Fruit fly (Drosophila melanogaster) whole organism, pupa: ENCODE data around the gene JMJD6.
A peak's percentile ranks its signal among the peaks of the same experiment; 100 is the strongest.

ENCODE experiments used
- CG12605 ChIP-seq: fragments of 200-800 bp; sonication (Bioruptor generic); IDR thresholded peaks from 2 replicates; pipeline ENCODE4 v1.3.6; 2022; ENCODE audit warnings: missing biosample characterization, missing genetic modification characterization
- CG17806 ChIP-seq: fragments of 200-800 bp; sonication (Bioruptor generic); optimal IDR thresholded peaks from 2 replicates; lab custom pipeline; 2018; ENCODE audit warnings: missing biosample characterization, mild to moderate bottlenecking, missing genetic modification characterization, moderate library complexity
- CG34367 ChIP-seq: fragments of 200-800 bp; sonication (Bioruptor generic); optimal IDR thresholded peaks from 2 replicates; lab custom pipeline; 2018; ENCODE audit warnings: missing biosample characterization, mild to moderate bottlenecking, missing genetic modification characterization
- CG4496 ChIP-seq: fragments of 200-800 bp; sonication (Bioruptor generic); IDR thresholded peaks from 3 replicates; pipeline ENCODE4 v1.3.6; 2022; ENCODE audit warnings: missing biosample characterization, missing genetic modification characterization
- CG9948 ChIP-seq: fragments of 200-800 bp; sonication (Bioruptor generic); optimal IDR thresholded peaks from 2 replicates; lab custom pipeline; 2018; ENCODE audit warnings: missing biosample characterization, mild to moderate bottlenecking, missing genetic modification characterization, moderate library complexity
- fd96Ca ChIP-seq: fragments of 200-800 bp; sonication (Bioruptor generic); IDR thresholded peaks from 3 replicates; pipeline ENCODE4 v1.3.6; 2022; ENCODE audit warnings: missing biosample characterization, missing genetic modification characterization

DNA sequence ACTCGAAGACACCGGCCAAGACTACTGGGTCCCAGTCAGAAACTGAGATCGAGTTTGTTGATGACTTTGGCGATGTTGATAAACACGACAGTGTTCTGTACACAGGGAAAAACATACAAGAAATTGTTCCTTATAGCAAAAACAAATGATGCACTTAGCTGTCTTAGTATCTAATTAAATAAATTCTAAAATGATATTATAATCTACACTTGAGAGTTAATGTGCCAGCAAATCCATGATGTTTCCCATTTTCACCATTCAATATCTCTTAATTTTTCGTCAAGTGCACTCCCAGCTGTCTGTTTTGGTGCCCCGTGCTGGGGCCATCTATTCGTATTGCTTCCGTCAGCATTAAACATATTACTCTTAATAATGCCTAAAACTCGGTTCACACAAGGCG lies 38.1 kb upstream of the JMJD6 start:
- TF ChIP-seq CG17806 (tag; lab: Kevin White, UChicago) (no peak), CG9948 (peak; percentile 54), CG12605 (GFP tag; lab: Robert Waterston, UW) (no peak), CG34367 (tag; lab: Kevin White, UChicago) (no peak), CG4496 (peak; percentile 79; the same call in 2 of the 3 replicates), fd96Ca (GFP tag; lab: Robert Waterston, UW) (no peak)
